Fruit fly (Drosophila melanogaster) whole organism, embryonic: ENCODE measurements around the gene CG43064.
A peak's percentile ranks its signal among the peaks of the same experiment; 100 is the strongest.

Source experiments
- ATbp ChIP-seq: fragments of 200-800 bp; sonication (Bioruptor generic); optimal IDR thresholded peaks from 2 replicates; lab custom pipeline; 2017; ENCODE audit warnings: missing biosample characterization, mild to moderate bottlenecking, missing genetic modification characterization, missing genetic modification reagents
- B-H1 ChIP-seq: fragments of 200-800 bp; sonication (Bioruptor generic); IDR thresholded peaks from 3 replicates; pipeline ENCODE4 v1.3.6; 2022; ENCODE audit warnings: missing biosample characterization, missing genetic modification characterization
- BEAF-32 ChIP-seq: fragments of 200-800 bp; sonication (Bioruptor generic); optimal IDR thresholded peaks from 3 replicates; lab custom pipeline; 2017; ENCODE audit warnings: missing biosample characterization, missing genetic modification characterization, mild to moderate bottlenecking, moderate library complexity, missing genetic modification reagents
- CG10462 ChIP-seq: fragments of 200-800 bp; sonication (Bioruptor generic); optimal IDR thresholded peaks from 2 replicates; lab custom pipeline; 2016; ENCODE audit warnings: missing biosample characterization, missing genetic modification characterization
- CG10979 ChIP-seq: fragments of 200-800 bp; sonication (Bioruptor generic); optimal IDR thresholded peaks from 2 replicates; lab custom pipeline; 2018; ENCODE audit warnings: missing biosample characterization, mild to moderate bottlenecking, missing genetic modification characterization, moderate library complexity
- CG13287 ChIP-seq: fragments of 200-800 bp; sonication (Bioruptor generic); IDR thresholded peaks from 2 replicates; pipeline ENCODE4 v1.3.6; 2022; ENCODE audit warnings: missing biosample characterization, missing genetic modification characterization; ENCODE audit not compliant: partially characterized antibody
- CG13624 ChIP-seq: fragments of 200-800 bp; sonication (Bioruptor generic); optimal IDR thresholded peaks from 2 replicates; lab custom pipeline; 2016; ENCODE audit warnings: missing biosample characterization, missing genetic modification characterization
- CG17186 ChIP-seq: fragments of 200-800 bp; sonication (Bioruptor generic); optimal IDR thresholded peaks from 3 replicates; lab custom pipeline; 2017; ENCODE audit warnings: missing biosample characterization, missing genetic modification reagents, missing genetic modification characterization
- CG30403 ChIP-seq: fragments of 200-800 bp; sonication (Bioruptor generic); optimal IDR thresholded peaks from 3 replicates; lab custom pipeline; 2016; ENCODE audit warnings: missing biosample characterization, missing genetic modification characterization
- CG31441 ChIP-seq: fragments of 200-800 bp; sonication (Bioruptor generic); IDR thresholded peaks from 2 replicates; pipeline ENCODE4 v1.3.6; 2022; ENCODE audit warnings: missing biosample characterization, missing genetic modification characterization
- CG34224 ChIP-seq: fragments of 200-800 bp; sonication (Bioruptor generic); IDR thresholded peaks from 3 replicates; pipeline ENCODE4 v1.3.6; 2022; ENCODE audit warnings: missing biosample characterization, missing genetic modification characterization; ENCODE audit not compliant: partially characterized antibody
- CG4404 ChIP-seq: fragments of 200-800 bp; sonication (Bioruptor generic); IDR thresholded peaks from 2 replicates; pipeline ENCODE4 v1.3.6; 2022; ENCODE audit warnings: missing biosample characterization, missing genetic modification characterization
- CG5180 ChIP-seq: fragments of 200-800 bp; sonication (Bioruptor generic); optimal IDR thresholded peaks from 3 replicates; lab custom pipeline; 2017; ENCODE audit warnings: missing biosample characterization, missing genetic modification characterization, mild to moderate bottlenecking, moderate library complexity, missing genetic modification reagents
- CG6791 ChIP-seq: fragments of 200-800 bp; sonication (Bioruptor generic); IDR thresholded peaks from 3 replicates; pipeline ENCODE4 v1.3.6; 2022; ENCODE audit warnings: missing biosample characterization, missing genetic modification characterization; ENCODE audit not compliant: partially characterized antibody
- CG7271 ChIP-seq: fragments of 200-800 bp; sonication (Bioruptor generic); optimal IDR thresholded peaks from 2 replicates; lab custom pipeline; 2018; ENCODE audit warnings: missing biosample characterization, mild to moderate bottlenecking, missing genetic modification characterization, moderate library complexity
- CG7839 ChIP-seq: fragments of 200-800 bp; sonication (Bioruptor generic); optimal IDR thresholded peaks from 3 replicates; lab custom pipeline; 2018; ENCODE audit warnings: missing biosample characterization, mild to moderate bottlenecking, missing genetic modification characterization, moderate library complexity
- CG7963 ChIP-seq: fragments of 200-800 bp; sonication (Bioruptor generic); IDR thresholded peaks from 3 replicates; pipeline ENCODE4 v1.3.6; 2022; ENCODE audit warnings: missing biosample characterization, missing genetic modification characterization; ENCODE audit not compliant: partially characterized antibody
- CG9817 ChIP-seq: fragments of 200-800 bp; sonication (Bioruptor generic); optimal IDR thresholded peaks from 2 replicates; lab custom pipeline; 2018; ENCODE audit warnings: missing biosample characterization, mild to moderate bottlenecking, missing genetic modification characterization, moderate library complexity
- D ChIP-seq, 2 experiments: fragments of 200-800 bp in 1 of 2; fragments of >200 bp in 1 of 2; sonication (Bioruptor generic) in 1 of 2; optimal IDR thresholded peaks; 2 replicates in 1 of 2; 3 replicates in 1 of 2; lab custom pipeline; 2017; ENCODE audit warnings: mild to moderate bottlenecking in 1 of 2, missing biosample characterization in 1 of 2, missing genetic modification characterization in 1 of 2, missing genetic modification reagents in 1 of 2
- D19B ChIP-seq: fragments of 200-800 bp; sonication (Bioruptor generic); optimal IDR thresholded peaks from 2 replicates; lab custom pipeline; 2017; ENCODE audit warnings: missing biosample characterization, mild to moderate bottlenecking, missing genetic modification characterization
- Dll ChIP-seq: fragments of 200-800 bp; sonication (Bioruptor generic); IDR thresholded peaks from 4 replicates; pipeline ENCODE4 v1.3.6; 2022; ENCODE audit warnings: missing biosample characterization, missing genetic modification characterization; ENCODE audit not compliant: partially characterized antibody
- Dref ChIP-seq: fragments of 200-800 bp; sonication (Bioruptor generic); IDR thresholded peaks from 2 replicates; pipeline ENCODE4 v1.3.6; 2022; ENCODE audit warnings: missing biosample characterization, missing genetic modification characterization
- HmgD ChIP-seq: fragments of 200-800 bp; sonication (Bioruptor generic); optimal IDR thresholded peaks from 3 replicates; lab custom pipeline; 2016; ENCODE audit warnings: missing biosample characterization, missing genetic modification characterization
- Hr51 ChIP-seq, 2 experiments: fragments of 200-800 bp; sonication (Bioruptor generic); optimal IDR thresholded peaks; 2 replicates in 1 of 2; 3 replicates in 1 of 2; lab custom pipeline; 2016 to 2018; ENCODE audit warnings: missing biosample characterization in 2 of 2, missing genetic modification characterization in 2 of 2, mild to moderate bottlenecking in 1 of 2, moderate library complexity in 1 of 2
- Jarid2 ChIP-seq: fragments of 200-800 bp; sonication (Bioruptor generic); optimal IDR thresholded peaks from 3 replicates; lab custom pipeline; 2017; ENCODE audit warnings: mild to moderate bottlenecking, missing biosample characterization, missing genetic modification reagents, missing genetic modification characterization
- NFAT ChIP-seq: fragments of 200-800 bp; sonication (Bioruptor generic); IDR thresholded peaks from 2 replicates; pipeline ENCODE4 v1.3.6; 2022; ENCODE audit warnings: missing biosample characterization, missing genetic modification characterization
- Neu2 ChIP-seq: fragments of 200-800 bp; sonication (Bioruptor generic); optimal IDR thresholded peaks from 3 replicates; lab custom pipeline; 2016; ENCODE audit warnings: missing biosample characterization, missing genetic modification characterization, borderline replicate concordance
- NfI ChIP-seq: fragments of 200-800 bp; sonication (Bioruptor generic); optimal IDR thresholded peaks from 3 replicates; lab custom pipeline; 2018; ENCODE audit warnings: missing biosample characterization, mild to moderate bottlenecking, missing genetic modification characterization, moderate library complexity
- Ravus ChIP-seq: fragments of 200-800 bp; sonication (Bioruptor generic); IDR thresholded peaks from 2 replicates; pipeline ENCODE4 v1.3.6; 2022; ENCODE audit warnings: missing biosample characterization, missing genetic modification characterization
- Scr ChIP-seq: fragments of 200-800 bp; sonication (Bioruptor generic); IDR thresholded peaks from 2 replicates; pipeline ENCODE4 v1.3.6; 2022; ENCODE audit warnings: missing biosample characterization, missing genetic modification characterization; ENCODE audit not compliant: partially characterized antibody
- Xbp1 ChIP-seq: fragments of 200-800 bp; sonication (Bioruptor generic); optimal IDR thresholded peaks from 3 replicates; lab custom pipeline; 2016; ENCODE audit warnings: missing biosample characterization, mild to moderate bottlenecking, missing genetic modification characterization
- amos ChIP-seq: fragments of 200-800 bp; sonication (Bioruptor generic); IDR thresholded peaks from 2 replicates; pipeline ENCODE4 v1.3.6; 2022; ENCODE audit warnings: missing biosample characterization, missing genetic modification characterization; ENCODE audit not compliant: partially characterized antibody
- cad ChIP-seq: fragments of >200 bp; optimal IDR thresholded peaks from 2 replicates; lab custom pipeline; 2017; ENCODE audit warnings: missing biosample characterization, missing genetic modification characterization
- fru ChIP-seq: fragments of >200 bp; optimal IDR thresholded peaks from 2 replicates; lab custom pipeline; 2017
- ftz-f1 ChIP-seq: fragments of 200-800 bp; sonication (Bioruptor generic); optimal IDR thresholded peaks from 2 replicates; lab custom pipeline; 2016; ENCODE audit warnings: missing biosample characterization, missing genetic modification characterization
- hbn ChIP-seq: fragments of 200-800 bp; sonication (Bioruptor generic); IDR thresholded peaks from 2 replicates; pipeline ENCODE4 v1.3.6; 2022; ENCODE audit warnings: missing biosample characterization, missing genetic modification characterization; ENCODE audit not compliant: partially characterized antibody
- hkb ChIP-seq, 2 experiments: fragments of 200-800 bp in 1 of 2; fragments of >200 bp in 1 of 2; sonication (Bioruptor generic) in 1 of 2; IDR thresholded peaks in 1 of 2; optimal IDR thresholded peaks in 1 of 2; 2 replicates each; pipeline versions ENCODE4 v1.3.6 to Lab custom; 2017 to 2022; ENCODE audit warnings: missing biosample characterization in 1 of 2, missing genetic modification characterization in 1 of 2
- ind ChIP-seq: fragments of 200-800 bp; sonication (Bioruptor generic); optimal IDR thresholded peaks from 3 replicates; lab custom pipeline; 2016; ENCODE audit warnings: missing biosample characterization, missing genetic modification characterization
- phol ChIP-seq: fragments of 200-800 bp; sonication (Bioruptor generic); optimal IDR thresholded peaks from 3 replicates; lab custom pipeline; 2018; ENCODE audit warnings: missing biosample characterization, mild to moderate bottlenecking, missing genetic modification characterization, moderate library complexity
- pzg ChIP-seq: fragments of 200-800 bp; sonication (Bioruptor generic); optimal IDR thresholded peaks from 3 replicates; lab custom pipeline; 2018; ENCODE audit warnings: missing biosample characterization, mild to moderate bottlenecking, missing genetic modification characterization, moderate library complexity
- ranshi ChIP-seq: fragments of 200-800 bp; sonication (Bioruptor generic); IDR thresholded peaks from 2 replicates; pipeline ENCODE4 v1.3.6; 2022; ENCODE audit warnings: missing biosample characterization, missing genetic modification characterization
- sima ChIP-seq: fragments of 200-800 bp; sonication (Bioruptor generic); optimal IDR thresholded peaks from 2 replicates; lab custom pipeline; 2016; ENCODE audit warnings: missing biosample characterization, missing genetic modification characterization
- stwl ChIP-seq: fragments of 200-800 bp; sonication (Bioruptor generic); optimal IDR thresholded peaks from 3 replicates; lab custom pipeline; 2018; ENCODE audit warnings: missing biosample characterization, mild to moderate bottlenecking, missing genetic modification characterization, moderate library complexity
- trem ChIP-seq: fragments of 200-800 bp; optimal IDR thresholded peaks from 3 replicates; lab custom pipeline; 2019; ENCODE audit warnings: missing biosample characterization, mild to moderate bottlenecking, missing genetic modification characterization, moderate library complexity
- unc-4 ChIP-seq: fragments of 200-800 bp; sonication (Bioruptor generic); IDR thresholded peaks from 2 replicates; pipeline ENCODE4 v1.3.6; 2022; ENCODE audit warnings: missing biosample characterization, missing genetic modification characterization; ENCODE audit not compliant: partially characterized antibody
- z ChIP-seq: fragments of 200-800 bp; sonication (Bioruptor generic); IDR thresholded peaks from 3 replicates; pipeline ENCODE4 v1.3.6; 2022; ENCODE audit warnings: missing biosample characterization, missing genetic modification characterization
- zen2 ChIP-seq: fragments of 200-800 bp; sonication (Bioruptor generic); IDR thresholded peaks from 3 replicates; pipeline ENCODE4 v1.3.6; 2022; ENCODE audit warnings: missing biosample characterization, missing genetic modification characterization; ENCODE audit not compliant: partially characterized antibody
- zfh2 ChIP-seq: fragments of 200-800 bp; sonication (Bioruptor generic); optimal IDR thresholded peaks from 2 replicates; lab custom pipeline; 2016; ENCODE audit warnings: missing biosample characterization, missing genetic modification characterization

The CG43064 gene

DNA sequence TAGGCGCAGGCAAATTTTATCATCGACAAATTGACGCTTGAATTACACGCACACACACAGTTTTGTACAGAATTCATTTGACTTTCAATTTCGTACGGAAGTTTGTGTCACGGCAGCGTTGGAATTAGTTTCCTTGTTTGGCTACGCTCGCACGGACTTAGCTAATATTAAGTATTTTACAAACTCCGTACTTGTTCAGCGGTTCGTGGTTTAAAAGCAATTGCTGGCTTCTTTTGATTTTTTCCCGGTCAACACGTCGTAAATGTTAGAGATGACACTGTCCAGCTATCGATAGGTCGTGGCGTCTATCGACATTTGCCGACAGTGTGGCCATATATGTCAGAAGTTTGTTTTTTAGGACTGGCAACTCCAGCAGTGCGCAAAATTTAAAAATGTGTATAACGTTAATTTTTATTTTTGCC, 3.2 kb downstream of the CG43064 start, which contains the start of gene CycA (continued):
- TF ChIP-seq CG34224 (GFP tag; lab: Robert Waterston, UW), result peak; percentile 79
- TF ChIP-seq D (optimal IDR thresholded peaks at IDR 0.05; lab: Kevin White, UChicago), result no peak
- TF ChIP-seq D (GFP tag; optimal IDR thresholded peaks at IDR 0.05; lab: Kevin White, UChicago), result no peak
- TF ChIP-seq B-H1 (GFP tag; lab: Robert Waterston, UW), result no peak
- no peak for TF ChIP-seq CG7271
- no peak for TF ChIP-seq CG9817 (tag; lab: Kevin White, UChicago)
- no peak for TF ChIP-seq CG10462 (GFP tag; lab: Kevin White, UChicago)
- 0 out of 2 replicates have a peak, but pooled peaks have one; percentile 2 for TF ChIP-seq ranshi (GFP tag; lab: Robert Waterston, UW)
- no peak for TF ChIP-seq CG31441 (GFP tag; lab: Robert Waterston, UW)
- no peak for TF ChIP-seq z
- TF ChIP-seq sima (GFP tag; lab: Kevin White, UChicago), result no peak
- peak; percentile 84 for TF ChIP-seq Scr (GFP tag; lab: Robert Waterston, UW)
- TF ChIP-seq CG7839 (tag; lab: Kevin White, UChicago), result no peak
- no peak for TF ChIP-seq Ravus (GFP tag; lab: Robert Waterston, UW)
- no peak for TF ChIP-seq NfI (GFP tag; lab: Kevin White, UChicago)
- TF ChIP-seq NFAT, result no peak
- peak; percentile 86 for TF ChIP-seq Dll
- peak; percentile 26 for TF ChIP-seq zfh2
- no peak for TF ChIP-seq CG10979 (tag; lab: Kevin White, UChicago)
- no peak for TF ChIP-seq CG5180 (GFP tag; lab: Kevin White, UChicago)
- peak in 1 of 2 experiments; percentile 41 for TF ChIP-seq Hr51 (GFP tag; optimal IDR thresholded peaks at IDR 0.05; lab: Kevin White, UChicago)
- TF ChIP-seq amos (GFP tag; lab: Robert Waterston, UW), result peak; percentile 94
- peak; percentile 15 for TF ChIP-seq Xbp1 (GFP tag; lab: Kevin White, UChicago)
- TF ChIP-seq cad (GFP tag; lab: Kevin White, UChicago), result no peak
- TF ChIP-seq hbn, result peak; percentile 78
- no peak for TF ChIP-seq D19B (GFP tag; lab: Kevin White, UChicago)
- peak; percentile 31 for TF ChIP-seq CG13624 (GFP tag; lab: Kevin White, UChicago)
- TF ChIP-seq ind (GFP tag; lab: Kevin White, UChicago), result no peak
- peak; percentile 95 for TF ChIP-seq pzg (GFP tag; lab: Kevin White, UChicago)
- TF ChIP-seq HmgD (GFP tag; lab: Kevin White, UChicago), result peak; percentile 10
- TF ChIP-seq trem, result peak; percentile 87
- TF ChIP-seq fru (lab: Kevin White, UChicago), result no peak
- no peak for TF ChIP-seq ftz-f1 (GFP tag; lab: Kevin White, UChicago)
- TF ChIP-seq CG13287 (GFP tag; lab: Robert Waterston, UW), result peak; percentile 90
- peak; percentile 88 for TF ChIP-seq CG6791 (GFP tag; lab: Robert Waterston, UW)
- peak; percentile 12 for TF ChIP-seq hkb (optimal IDR thresholded peaks at IDR 0.05; lab: Kevin White, UChicago)
- 0 out of 2 replicates have a peak, but pooled peaks have one; percentile 13 for TF ChIP-seq hkb (GFP tag; IDR thresholded peaks at IDR 0.05; lab: Robert Waterston, UW)
- TF ChIP-seq ATbp (GFP tag; lab: Kevin White, UChicago), result no peak
- TF ChIP-seq Jarid2 (GFP tag; lab: Kevin White, UChicago), result no peak
- TF ChIP-seq CG30403, result peak; percentile 12
- peak; percentile 95 for TF ChIP-seq Dref (GFP tag; lab: Robert Waterston, UW)
- no peak for TF ChIP-seq Neu2 (GFP tag; lab: Kevin White, UChicago)
- TF ChIP-seq phol, result peak; percentile 72
- no peak for TF ChIP-seq CG4404 (GFP tag; lab: Robert Waterston, UW)
- TF ChIP-seq BEAF-32, result peak; percentile 93
- TF ChIP-seq stwl, result peak; percentile 82
- TF ChIP-seq zen2 (GFP tag; lab: Robert Waterston, UW), result peak; percentile 68; the same call in 1 of the 3 replicates
- peak; percentile 61; the same call in 1 of the 3 replicates for TF ChIP-seq CG7963 (GFP tag; lab: Robert Waterston, UW)
- TF ChIP-seq unc-4 (GFP tag; lab: Robert Waterston, UW), result peak; percentile 85
- peak; percentile 73 for TF ChIP-seq CG17186
